Worm (Caenorhabditis elegans): ENCODE results near the gene srw-11.

DNA sequence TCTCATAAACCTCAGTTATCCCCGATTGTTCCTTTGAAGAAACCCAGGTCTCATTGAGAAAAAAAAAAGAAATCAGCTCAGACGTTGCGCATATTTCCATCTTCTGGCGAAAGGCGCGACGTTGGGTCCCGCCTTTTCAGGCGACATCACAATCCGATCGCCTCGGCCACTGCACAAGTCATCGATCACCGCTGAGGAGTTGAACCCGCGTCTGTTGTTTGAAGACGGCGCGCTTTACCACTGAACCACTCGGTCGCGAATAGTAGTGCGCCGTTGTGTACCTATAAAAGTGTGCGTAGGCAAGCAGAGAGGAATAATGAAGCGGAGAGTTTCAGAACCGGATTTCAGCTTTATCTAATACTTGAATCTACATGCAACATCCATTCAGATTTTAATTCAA is 49.2 kb downstream of the srw-11 start, which contains the start of gene Y75B12B.11:
- TF ChIP-seq nhr-237 (tag; optimal IDR thresholded peaks at IDR 0.05) (no peak), egl-27 (tag; optimal IDR thresholded peaks at IDR 0.05) (peak; percentile 56), ZK546.5 (tag; optimal IDR thresholded peaks at IDR 0.05) (no peak), lin-13 (GFP tag; optimal IDR thresholded peaks at IDR 0.05) (peak; percentile 76), elt-1 (tag; optimal IDR thresholded peaks at IDR 0.05) (no peak), ama-1 (optimal IDR thresholded peaks at IDR 0.05) (peak; percentile 89), lin-39 (tag; optimal IDR thresholded peaks at IDR 0.05) (no peak)

All from whole organism, L2 larva.